Fruit fly (Drosophila melanogaster) whole organism, embryonic: ENCODE data around the gene Rab10.
"Not testable (repeated sequence)": the region's sequence is repeated elsewhere in the genome, so short reads cannot be mapped to it uniquely, and the experiment has no call there.

Experiments
- CG2129 ChIP-seq: fragments of 200-800 bp; sonication (Bioruptor generic); IDR thresholded peaks from 2 replicates; pipeline ENCODE4 v1.3.6; 2022; ENCODE audit warnings: missing biosample characterization, missing genetic modification characterization; ENCODE audit not compliant: partially characterized antibody
- NC2β ChIP-seq: fragments of 200-800 bp; sonication (Bioruptor generic); optimal IDR thresholded peaks from 2 replicates; lab custom pipeline; 2016; ENCODE audit warnings: missing biosample characterization, missing genetic modification characterization
- Sox102F ChIP-seq: fragments of 200-800 bp; sonication (Bioruptor generic); optimal IDR thresholded peaks from 2 replicates; lab custom pipeline; 2018; ENCODE audit warnings: missing biosample characterization, mild to moderate bottlenecking, missing genetic modification characterization, moderate library complexity
- sna ChIP-seq: fragments of 200-800 bp; sonication (Bioruptor generic); IDR thresholded peaks from 2 replicates; pipeline ENCODE4 v1.3.6; 2022; ENCODE audit warnings: missing biosample characterization, missing genetic modification characterization; ENCODE audit not compliant: partially characterized antibody

- TF ChIP-seq CG2129 (GFP tag; lab: Robert Waterston, UW); NC2β (GFP tag; lab: Kevin White, UChicago); Sox102F; sna (GFP tag; lab: Robert Waterston, UW): not testable (repeated sequence)
Measured at dm6 chrX:20201833-20202232, 49.3 kb upstream of the Rab10 start, which contains the start of gene SdicA.
